Worm (Caenorhabditis elegans) whole organism, L4 larva: ENCODE data around the gene F53A9.1.

Experiments used
- D1046.2 ChIP-seq: fragments of 200-800 bp; sonication (Bioruptor generic); IDR thresholded peaks from 2 replicates; pipeline ENCODE4 v1.3.6; 2022; ENCODE audit warnings: missing genetic modification characterization, missing compliant biosample characterization
- F37D6.2 ChIP-seq: sonication (generic microtip); optimal IDR thresholded peaks from 2 replicates; lab custom pipeline; 2016; ENCODE audit warnings: mild to moderate bottlenecking, missing genetic modification characterization, missing compliant biosample characterization
- R02D3.7 ChIP-seq: fragments of 150-350 bp; sonication (generic microtip); optimal IDR thresholded peaks from 3 replicates; lab custom pipeline; 2014; ENCODE audit warnings: missing biosample characterization, missing genetic modification characterization
- Y105C5A.15 ChIP-seq: fragments of 200-800 bp; sonication (Bioruptor generic); IDR thresholded peaks from 2 replicates; pipeline ENCODE4 v1.3.6; 2022; ENCODE audit warnings: missing genetic modification characterization, missing compliant biosample characterization
- aha-1 ChIP-seq: fragments of 150-350 bp; peaks from one replicate; lab custom pipeline; 2014; ENCODE audit warnings: missing biosample characterization, missing genetic modification characterization
- aly-2 ChIP-seq: sonication (generic microtip); optimal IDR thresholded peaks from 2 replicates; lab custom pipeline; 2018; ENCODE audit warnings: missing biosample characterization, missing genetic modification characterization
- ceh-44 ChIP-seq: fragments of 200-800 bp; sonication (Bioruptor generic); IDR thresholded peaks from 2 replicates; pipeline ENCODE4 v1.3.6; 2022; ENCODE audit warnings: missing genetic modification reagents, missing genetic modification characterization, missing compliant biosample characterization
- ceh-62 ChIP-seq: sonication (generic microtip); optimal IDR thresholded peaks from 2 replicates; lab custom pipeline; 2017; ENCODE audit warnings: missing biosample characterization, missing genetic modification characterization
- ces-1 ChIP-seq: fragments of 150-350 bp; sonication (generic microtip); optimal IDR thresholded peaks from 4 replicates; lab custom pipeline; 2014; ENCODE audit warnings: missing biosample characterization, missing genetic modification reagents, missing genetic modification characterization
- daf-12 ChIP-seq: fragments of 150-350 bp; optimal IDR thresholded peaks from 2 replicates; lab custom pipeline; 2014; ENCODE audit warnings: missing biosample characterization, missing genetic modification reagents, missing genetic modification characterization
- daf-16 ChIP-seq, 3 experiments: sonication (generic microtip); optimal IDR thresholded peaks; 2 replicates each; lab custom pipeline; 2016 to 2017; ENCODE audit warnings: missing genetic modification characterization in 3 of 3, missing genetic modification reagents in 3 of 3, mild to moderate bottlenecking in 2 of 3, missing compliant biosample characterization in 2 of 3, missing biosample characterization in 1 of 3, moderate library complexity in 1 of 3
- daf-19 ChIP-seq: fragments of 200-800 bp; sonication (Bioruptor generic); conservative IDR thresholded peaks from 2 replicates; pipeline ENCODE4 v1.3.6; 2022; ENCODE audit warnings: missing genetic modification characterization, missing compliant biosample characterization
- dmd-6 ChIP-seq: fragments of 200-800 bp; sonication (Bioruptor generic); IDR thresholded peaks from 2 replicates; pipeline ENCODE4 v1.3.6; 2022; ENCODE audit warnings: missing genetic modification reagents, missing genetic modification characterization, missing compliant biosample characterization
- dmd-8 ChIP-seq: fragments of 200-800 bp; sonication (Bioruptor generic); IDR thresholded peaks from 2 replicates; pipeline ENCODE4 v1.3.6; 2022; ENCODE audit warnings: missing genetic modification characterization, missing compliant biosample characterization
- dmd-9 ChIP-seq: fragments of 200-800 bp; sonication (Bioruptor generic); IDR thresholded peaks from 2 replicates; pipeline ENCODE4 v1.3.6; 2022; ENCODE audit warnings: missing genetic modification reagents, missing genetic modification characterization, missing compliant biosample characterization
- dpl-1 ChIP-seq: fragments of 150-350 bp; optimal IDR thresholded peaks from 2 replicates; lab custom pipeline; 2014; ENCODE audit warnings: missing biosample characterization, missing genetic modification reagents, missing genetic modification characterization
- dve-1 ChIP-seq: sonication (generic microtip); optimal IDR thresholded peaks from 2 replicates; lab custom pipeline; 2017; ENCODE audit warnings: antibody characterized with exemption, mild to moderate bottlenecking, missing genetic modification characterization, missing compliant biosample characterization; ENCODE audit not compliant: insufficient read depth
- egl-27 ChIP-seq: sonication (generic microtip); optimal IDR thresholded peaks from 3 replicates; lab custom pipeline; 2017; ENCODE audit warnings: missing biosample characterization, missing genetic modification reagents, missing genetic modification characterization
- egl-43 ChIP-seq: fragments of 200-800 bp; sonication (Bioruptor generic); IDR thresholded peaks from 2 replicates; pipeline ENCODE4 v1.3.6; 2022; ENCODE audit warnings: missing genetic modification reagents, missing genetic modification characterization, missing compliant biosample characterization
- fos-1 ChIP-seq: fragments of 150-350 bp; optimal IDR thresholded peaks from 2 replicates; lab custom pipeline; 2014; ENCODE audit warnings: missing biosample characterization, missing genetic modification characterization
- hif-1 ChIP-seq, 2 experiments: sonication (generic microtip); optimal IDR thresholded peaks; 2 replicates each; lab custom pipeline; 2016 to 2017; ENCODE audit warnings: missing compliant biosample characterization in 2 of 2, missing genetic modification characterization in 2 of 2, missing genetic modification reagents in 2 of 2, missing genotype in 2 of 2, mild to moderate bottlenecking in 1 of 2
- jun-1 ChIP-seq: fragments of 150-350 bp; optimal IDR thresholded peaks from 2 replicates; lab custom pipeline; 2014; ENCODE audit warnings: missing biosample characterization, missing genetic modification reagents, missing genetic modification characterization
- lim-7 ChIP-seq: fragments of 200-800 bp; sonication (Bioruptor generic); IDR thresholded peaks from 2 replicates; pipeline ENCODE4 v1.3.6; 2022; ENCODE audit warnings: missing genetic modification characterization, missing compliant biosample characterization
- lin-29 ChIP-seq: fragments of 200-800 bp; sonication (Bioruptor generic); IDR thresholded peaks from 2 replicates; pipeline ENCODE4 v1.3.6; 2022; ENCODE audit warnings: missing genetic modification reagents, missing genetic modification characterization, missing compliant biosample characterization
- lin-38 ChIP-seq: fragments of 200-800 bp; sonication (Bioruptor generic); IDR thresholded peaks from 2 replicates; pipeline ENCODE4 v1.3.6; 2022; ENCODE audit warnings: missing genetic modification reagents, missing genetic modification characterization, missing compliant biosample characterization
- lsy-2 ChIP-seq, 2 experiments: fragments of 150-350 bp in 1 of 2; sonication (generic microtip) in 1 of 2; optimal IDR thresholded peaks; 2 replicates each; lab custom pipeline; 2014 to 2017; ENCODE audit warnings: missing biosample characterization in 2 of 2, missing genetic modification characterization in 2 of 2
- madf-5 ChIP-seq, 2 experiments: fragments of 200-800 bp; sonication (Bioruptor generic); IDR thresholded peaks; 2 replicates each; pipeline ENCODE4 v1.3.6; 2022; ENCODE audit warnings: missing compliant biosample characterization in 2 of 2, missing genetic modification characterization in 2 of 2
- madf-9 ChIP-seq: fragments of 200-800 bp; sonication (Bioruptor generic); conservative IDR thresholded peaks from 2 replicates; pipeline ENCODE4 v1.3.6; 2022; ENCODE audit warnings: missing genetic modification reagents, missing genetic modification characterization, missing compliant biosample characterization
- nhr-102 ChIP-seq: sonication (generic microtip); optimal IDR thresholded peaks from 2 replicates; lab custom pipeline; 2016; ENCODE audit warnings: mild to moderate bottlenecking, missing genetic modification characterization, moderate library complexity, missing compliant biosample characterization
- nhr-11 ChIP-seq: fragments of 150-350 bp; optimal IDR thresholded peaks from 2 replicates; lab custom pipeline; 2014; ENCODE audit warnings: missing biosample characterization, missing genetic modification characterization
- nhr-111 ChIP-seq: fragments of 200-800 bp; sonication (Bioruptor generic); optimal IDR thresholded peaks from 2 replicates; lab custom pipeline; 2018; ENCODE audit warnings: mild to moderate bottlenecking, missing genetic modification characterization, missing compliant biosample characterization
- nhr-6 ChIP-seq: fragments of 150-350 bp; optimal IDR thresholded peaks from 2 replicates; lab custom pipeline; 2014; ENCODE audit warnings: missing biosample characterization, missing genetic modification characterization
- pha-4 ChIP-seq, 2 experiments: fragments of 150-350 bp in 1 of 2; fragments of 200-800 bp in 1 of 2; sonication (Bioruptor generic) in 1 of 2; IDR thresholded peaks in 1 of 2; optimal IDR thresholded peaks in 1 of 2; 2 replicates each; pipeline versions ENCODE4 v1.3.6 to Lab custom; 2014 to 2022; ENCODE audit warnings: missing genetic modification characterization in 2 of 2, missing genetic modification reagents in 2 of 2, missing biosample characterization in 1 of 2, missing compliant biosample characterization in 1 of 2
- php-3 ChIP-seq: fragments of 200-800 bp; sonication (Bioruptor generic); IDR thresholded peaks from 2 replicates; pipeline ENCODE4 v1.3.6; 2022; ENCODE audit warnings: missing genetic modification reagents, missing genetic modification characterization, missing compliant biosample characterization
- pqm-1 ChIP-seq: sonication (generic microtip); optimal IDR thresholded peaks from 2 replicates; lab custom pipeline; 2017; ENCODE audit warnings: missing biosample characterization, missing genetic modification characterization
- rbr-2 ChIP-seq: sonication (generic microtip); optimal IDR thresholded peaks from 2 replicates; lab custom pipeline; 2016; ENCODE audit warnings: missing genotype, missing genetic modification characterization, missing compliant biosample characterization
- saeg-2 ChIP-seq: fragments of 200-800 bp; sonication (Bioruptor generic); IDR thresholded peaks from 2 replicates; pipeline ENCODE4 v1.3.6; 2022; ENCODE audit warnings: missing genetic modification reagents, missing genetic modification characterization, missing compliant biosample characterization
- sdz-12 ChIP-seq: fragments of 200-800 bp; sonication (Bioruptor generic); optimal IDR thresholded peaks from 2 replicates; lab custom pipeline; 2018; ENCODE audit warnings: mild to moderate bottlenecking, missing genetic modification characterization, missing compliant biosample characterization
- snpc-1.2 ChIP-seq: fragments of 200-800 bp; sonication (Bioruptor generic); IDR thresholded peaks from 2 replicates; pipeline ENCODE4 v1.3.6; 2022; ENCODE audit warnings: missing genetic modification reagents, missing genetic modification characterization, missing compliant biosample characterization
- snpc-4 ChIP-seq: fragments of 150-350 bp; optimal IDR thresholded peaks from 2 replicates; lab custom pipeline; 2014; ENCODE audit warnings: missing biosample characterization, missing genetic modification characterization
- tra-1 ChIP-seq: fragments of 200-800 bp; sonication (Bioruptor generic); IDR thresholded peaks from 2 replicates; pipeline ENCODE4 v1.3.6; 2022; ENCODE audit warnings: missing genetic modification reagents, missing genetic modification characterization, missing compliant biosample characterization
- unc-130 ChIP-seq: sonication (generic microtip); optimal IDR thresholded peaks from 2 replicates; lab custom pipeline; 2016; ENCODE audit warnings: missing genetic modification reagents, missing genetic modification characterization, missing compliant biosample characterization
- unc-62 ChIP-seq, 3 experiments: fragments of 150-350 bp in 1 of 3; sonication (generic microtip); optimal IDR thresholded peaks in 2 of 3; peaks in 1 of 3; 1 replicate in 1 of 3; 2 replicates in 2 of 3; lab custom pipeline; 2014 to 2017; ENCODE audit warnings: missing biosample characterization in 3 of 3, missing genetic modification characterization in 3 of 3, missing genetic modification reagents in 3 of 3, missing genotype in 1 of 3
- zip-11 ChIP-seq: fragments of 200-800 bp; sonication (Bioruptor generic); IDR thresholded peaks from 2 replicates; pipeline ENCODE4 v1.3.6; 2022; ENCODE audit warnings: missing genetic modification characterization, missing compliant biosample characterization
- ztf-7 ChIP-seq: fragments of 150-350 bp; optimal IDR thresholded peaks from 2 replicates; lab custom pipeline; 2014; ENCODE audit warnings: missing biosample characterization, missing genetic modification characterization

The F53A9.1 gene

ce11 chrX:8744192-8744985 lies 33.0 kb downstream of the F53A9.1 start:
- TF ChIP-seq D1046.2 (GFP tag; lab: Robert Waterston, UW) (no peak), ceh-62 (no peak), nhr-11 (tag; lab: Kevin White, UChicago) (no peak), hif-1 (tag; optimal IDR thresholded peaks at IDR 0.05; lab: Kevin White, UChicago) (no peak), unc-62 (GFP tag; optimal IDR thresholded peaks at IDR 0.05 in 1 of 2; lab: Kevin White, UChicago) (no peak), unc-62 (tag; optimal IDR thresholded peaks at IDR 0.05; lab: Kevin White, UChicago) (no peak), nhr-6 (tag; lab: Kevin White, UChicago) (no peak), Y105C5A.15 (GFP tag; lab: Robert Waterston, UW) (no peak)

DNA sequence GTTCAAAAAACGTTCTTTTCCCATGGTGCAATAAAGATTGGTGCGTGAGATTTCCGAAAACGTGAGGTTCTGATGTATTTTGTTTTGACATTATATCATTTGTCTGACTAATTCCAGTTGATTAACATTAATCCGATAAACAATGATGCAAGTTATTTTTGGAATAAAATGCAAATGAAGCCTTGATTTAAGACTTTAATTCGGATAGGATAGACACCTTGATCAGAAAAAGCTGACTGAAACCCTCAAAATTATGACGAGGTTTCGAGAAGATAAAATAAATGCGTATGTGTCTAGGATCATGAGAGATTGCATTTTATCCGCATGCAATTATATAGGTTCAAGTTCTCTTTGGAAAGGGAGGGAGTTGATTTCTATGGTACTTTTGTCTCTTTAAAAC lies 34.1 kb downstream of the F53A9.1 start:
- no peak for TF ChIP-seq F37D6.2 (tag; lab: Kevin White, UChicago)
- no peak for TF ChIP-seq egl-43 (GFP tag; lab: Robert Waterston, UW)
- no peak for TF ChIP-seq ceh-44 (GFP tag; lab: Robert Waterston, UW)
- TF ChIP-seq nhr-111 (GFP tag; lab: Kevin White, UChicago) = no peak
- no peak for TF ChIP-seq pqm-1 (tag; lab: Kevin White, UChicago)

DNA sequence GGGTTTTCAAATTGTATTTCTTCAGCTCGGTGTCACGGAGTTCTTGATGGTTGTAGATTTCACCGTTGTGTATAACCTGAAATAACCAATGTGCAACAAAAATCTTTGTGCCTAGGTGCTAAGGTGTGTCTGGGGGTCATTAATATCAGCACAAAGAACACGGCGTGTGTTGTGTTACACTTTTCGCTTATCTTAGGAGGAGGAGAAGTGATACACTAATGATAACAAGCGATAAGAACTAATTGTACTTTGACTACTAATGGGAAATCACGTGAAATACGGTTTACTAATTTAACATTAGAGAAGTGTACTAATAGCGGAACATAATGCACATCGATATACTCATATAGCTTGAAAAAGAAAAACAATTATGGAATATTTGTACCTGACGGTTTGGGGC lies 38.8 kb downstream of the F53A9.1 start:
- TF ChIP-seq lin-29 = no peak
- TF ChIP-seq madf-9 = no peak
- TF ChIP-seq ces-1 = no peak
- TF ChIP-seq R02D3.7 (tag; lab: Kevin White, UChicago) = no peak
- no peak for TF ChIP-seq pha-4 (GFP tag; IDR thresholded peaks at IDR 0.05; lab: Robert Waterston, UW)
- TF ChIP-seq pha-4 (tag; optimal IDR thresholded peaks at IDR 0.05; lab: Kevin White, UChicago) = no peak
- TF ChIP-seq nhr-111 (GFP tag; lab: Kevin White, UChicago) = no peak
- no peak for TF ChIP-seq jun-1 (tag; lab: Kevin White, UChicago)
- TF ChIP-seq egl-27 (tag; lab: Kevin White, UChicago) = no peak
- no peak for TF ChIP-seq sdz-12
- TF ChIP-seq ztf-7 (tag; lab: Kevin White, UChicago) = no peak
- peak; percentile 90 for TF ChIP-seq dmd-6 (GFP tag; lab: Robert Waterston, UW)
- peak in 1 of 2 experiments; percentile 76 for TF ChIP-seq unc-62 (GFP tag; optimal IDR thresholded peaks at IDR 0.05 in 1 of 2; lab: Kevin White, UChicago)
- TF ChIP-seq unc-62 (tag; optimal IDR thresholded peaks at IDR 0.05; lab: Kevin White, UChicago) = no peak
- peak in 1 of 2 experiments; percentile 25 for TF ChIP-seq lsy-2 (tag; optimal IDR thresholded peaks at IDR 0.05; lab: Kevin White, UChicago)
- TF ChIP-seq tra-1 (GFP tag; lab: Robert Waterston, UW) = peak; percentile 58
- TF ChIP-seq dmd-9 = no peak
- TF ChIP-seq zip-11 (GFP tag; lab: Robert Waterston, UW) = no peak
- no peak for TF ChIP-seq saeg-2 (GFP tag; lab: Robert Waterston, UW)
- no peak for TF ChIP-seq daf-19 (GFP tag; lab: Robert Waterston, UW)
- TF ChIP-seq Y105C5A.15 (GFP tag; lab: Robert Waterston, UW) = no peak
- no peak for TF ChIP-seq daf-16 (GFP tag; optimal IDR thresholded peaks at IDR 0.05; lab: Kevin White, UChicago)
- peak; percentile 73 for TF ChIP-seq daf-16 (tag; optimal IDR thresholded peaks at IDR 0.05; lab: Kevin White, UChicago)
- no peak for TF ChIP-seq rbr-2 (tag; lab: Kevin White, UChicago)
- TF ChIP-seq snpc-1.2 (GFP tag; lab: Robert Waterston, UW) = no peak
- TF ChIP-seq lin-38 (GFP tag; lab: Robert Waterston, UW) = no peak
- no peak for TF ChIP-seq lim-7
- no peak for TF ChIP-seq aha-1
- no peak for TF ChIP-seq snpc-4 (tag; lab: Kevin White, UChicago)
- TF ChIP-seq fos-1 (tag; lab: Kevin White, UChicago) = no peak
- TF ChIP-seq dpl-1 (GFP tag; lab: Kevin White, UChicago) = no peak
- peak; percentile 64; the same call in 1 of the 2 replicates for TF ChIP-seq php-3
- no peak for TF ChIP-seq aly-2 (tag; lab: Kevin White, UChicago)
- TF ChIP-seq dmd-8 (GFP tag; lab: Robert Waterston, UW) = no peak
- no peak for TF ChIP-seq madf-5 (GFP tag; IDR thresholded peaks at IDR 0.05; lab: Robert Waterston, UW)
- TF ChIP-seq unc-130 = no peak
- TF ChIP-seq nhr-102 (tag; lab: Kevin White, UChicago) = peak; percentile 37
- peak; percentile 77 for TF ChIP-seq dve-1
- no peak for TF ChIP-seq daf-12 (tag; lab: Kevin White, UChicago)
